Worm (Caenorhabditis elegans) whole organism, young adult: ENCODE results near the gene Y39A1C.1.

Source experiments
- B0019.2 ChIP-seq: fragments of 200-800 bp; sonication (Bioruptor generic); conservative IDR thresholded peaks from 2 replicates; pipeline ENCODE4 v1.3.6; 2022; ENCODE audit warnings: missing genetic modification reagents, missing genetic modification characterization, missing compliant biosample characterization
- B0336.3 ChIP-seq: fragments of 200-800 bp; sonication (Bioruptor generic); IDR thresholded peaks from 2 replicates; pipeline ENCODE4 v1.3.6; 2022; ENCODE audit warnings: missing genetic modification characterization, missing compliant biosample characterization
- F10E7.11 ChIP-seq: sonication (generic microtip); optimal IDR thresholded peaks from 2 replicates; lab custom pipeline; 2017; ENCODE audit warnings: mild to moderate bottlenecking, missing genetic modification characterization, moderate library complexity, missing compliant biosample characterization
- F22D6.2 ChIP-seq: sonication (generic microtip); optimal IDR thresholded peaks from 2 replicates; lab custom pipeline; 2016; ENCODE audit warnings: mild to moderate bottlenecking, missing genetic modification characterization, missing compliant biosample characterization
- K12H6.12 ChIP-seq: fragments of 200-800 bp; sonication (Bioruptor generic); optimal IDR thresholded peaks from 2 replicates; lab custom pipeline; 2018; ENCODE audit warnings: mild to moderate bottlenecking, missing genetic modification characterization, missing compliant biosample characterization
- T26A5.8 ChIP-seq: sonication (generic microtip); optimal IDR thresholded peaks from 2 replicates; lab custom pipeline; 2016; ENCODE audit warnings: missing genetic modification characterization, missing compliant biosample characterization
- ama-1 ChIP-seq, 3 experiments: fragments of 150-350 bp in 1 of 3; sonication (generic microtip) in 2 of 3; optimal IDR thresholded peaks; 2 replicates each; lab custom pipeline; 2014 to 2018; ENCODE audit warnings: missing biosample characterization in 2 of 3, missing genetic modification characterization in 2 of 3, missing genetic modification reagents in 2 of 3
- aptf-3 ChIP-seq: fragments of 200-800 bp; sonication (Bioruptor generic); IDR thresholded peaks from 2 replicates; pipeline ENCODE4 v1.3.6; 2022; ENCODE audit warnings: missing genetic modification characterization, missing compliant biosample characterization
- atf-7 ChIP-seq: sonication (generic microtip); optimal IDR thresholded peaks from 2 replicates; lab custom pipeline; 2017; ENCODE audit warnings: mild to moderate bottlenecking, missing genetic modification characterization, missing compliant biosample characterization
- attf-3 ChIP-seq: fragments of 200-800 bp; sonication (Bioruptor generic); conservative IDR thresholded peaks from 2 replicates; pipeline ENCODE4 v1.3.6; 2022; ENCODE audit warnings: missing genetic modification reagents, missing genetic modification characterization, missing compliant biosample characterization
- attf-6 ChIP-seq: fragments of 200-800 bp; sonication (Bioruptor generic); IDR thresholded peaks from 2 replicates; pipeline ENCODE4 v1.3.6; 2022; ENCODE audit warnings: missing genetic modification reagents, missing genetic modification characterization, missing compliant biosample characterization
- ccch-3 ChIP-seq: fragments of 200-800 bp; sonication (Bioruptor generic); optimal IDR thresholded peaks from 2 replicates; lab custom pipeline; 2018; ENCODE audit warnings: mild to moderate bottlenecking, missing genetic modification characterization, missing compliant biosample characterization
- ceh-100 ChIP-seq: fragments of 200-800 bp; sonication (Bioruptor generic); IDR thresholded peaks from 2 replicates; pipeline ENCODE4 v1.3.6; 2022; ENCODE audit warnings: missing genetic modification reagents, missing genetic modification characterization, missing compliant biosample characterization
- ceh-58 ChIP-seq: fragments of 200-800 bp; sonication (Bioruptor generic); IDR thresholded peaks from 2 replicates; pipeline ENCODE4 v1.3.6; 2022; ENCODE audit warnings: missing genetic modification characterization, missing compliant biosample characterization
- chd-7 ChIP-seq: sonication (generic microtip); optimal IDR thresholded peaks from 2 replicates; lab custom pipeline; 2016; ENCODE audit warnings: mild to moderate bottlenecking, missing genetic modification characterization, moderate library complexity, missing compliant biosample characterization
- dpff-1 ChIP-seq: sonication (generic microtip); optimal IDR thresholded peaks from 2 replicates; lab custom pipeline; 2017; ENCODE audit warnings: mild to moderate bottlenecking, missing genetic modification characterization, missing compliant biosample characterization
- egl-44 ChIP-seq: fragments of 200-800 bp; sonication (Bioruptor generic); IDR thresholded peaks from 2 replicates; pipeline ENCODE4 v1.3.6; 2022; ENCODE audit warnings: missing genetic modification reagents, missing genetic modification characterization, missing compliant biosample characterization
- egrh-3 ChIP-seq: fragments of 200-800 bp; sonication (Bioruptor generic); IDR thresholded peaks from 2 replicates; pipeline ENCODE4 v1.3.6; 2022; ENCODE audit warnings: missing genetic modification reagents, missing genetic modification characterization, missing compliant biosample characterization
- ets-4 ChIP-seq: fragments of 200-800 bp; sonication (Bioruptor generic); optimal IDR thresholded peaks from 2 replicates; lab custom pipeline; 2018; ENCODE audit warnings: mild to moderate bottlenecking, missing genetic modification characterization, missing compliant biosample characterization
- him-1 ChIP-seq: sonication (generic microtip); optimal IDR thresholded peaks from 2 replicates; lab custom pipeline; 2016; ENCODE audit warnings: missing genotype, missing genetic modification reagents, missing genetic modification characterization, missing compliant biosample characterization
- hlh-12 ChIP-seq: sonication (generic microtip); optimal IDR thresholded peaks from 2 replicates; lab custom pipeline; 2016; ENCODE audit warnings: missing genetic modification characterization, missing compliant biosample characterization
- hmg-20 ChIP-seq: fragments of 200-800 bp; sonication (Bioruptor generic); IDR thresholded peaks from 2 replicates; pipeline ENCODE4 v1.3.6; 2022; ENCODE audit warnings: missing genetic modification reagents, missing genetic modification characterization, missing compliant biosample characterization
- let-607 ChIP-seq, 2 experiments: fragments of 200-800 bp in 1 of 2; sonication (Bioruptor generic) in 1 of 2; sonication (generic microtip) in 1 of 2; optimal IDR thresholded peaks; 2 replicates each; lab custom pipeline; 2016 to 2018; ENCODE audit warnings: mild to moderate bottlenecking in 2 of 2, missing compliant biosample characterization in 2 of 2, missing genetic modification characterization in 2 of 2, moderate library complexity in 2 of 2, missing genotype in 1 of 2
- lin-40 ChIP-seq: sonication (generic microtip); optimal IDR thresholded peaks from 2 replicates; lab custom pipeline; 2016; ENCODE audit warnings: missing genetic modification characterization, mild to moderate bottlenecking, missing compliant biosample characterization, missing genotype, missing genetic modification reagents
- lin-54 ChIP-seq: fragments of 200-800 bp; sonication (Bioruptor generic); optimal IDR thresholded peaks from 2 replicates; lab custom pipeline; 2018; ENCODE audit warnings: mild to moderate bottlenecking, missing genetic modification characterization, missing compliant biosample characterization
- lsl-1 ChIP-seq: fragments of 200-800 bp; sonication (Bioruptor generic); optimal IDR thresholded peaks from 2 replicates; lab custom pipeline; 2018; ENCODE audit warnings: mild to moderate bottlenecking, missing genetic modification characterization, moderate library complexity, missing compliant biosample characterization
- madf-10 ChIP-seq: sonication (generic microtip); optimal IDR thresholded peaks from 2 replicates; lab custom pipeline; 2016; ENCODE audit warnings: mild to moderate bottlenecking, missing genetic modification characterization, missing compliant biosample characterization
- madf-8 ChIP-seq: fragments of 200-800 bp; sonication (Bioruptor generic); conservative IDR thresholded peaks from 2 replicates; pipeline ENCODE4 v1.3.6; 2022; ENCODE audit warnings: missing genetic modification reagents, missing genetic modification characterization, missing compliant biosample characterization
- nfya-2 ChIP-seq: fragments of 200-800 bp; sonication (Bioruptor generic); IDR thresholded peaks from 2 replicates; pipeline ENCODE4 v1.3.6; 2022; ENCODE audit warnings: missing genetic modification reagents, missing genetic modification characterization, missing compliant biosample characterization
- nhr-120 ChIP-seq: fragments of 200-800 bp; sonication (Bioruptor generic); IDR thresholded peaks from 2 replicates; pipeline ENCODE4 v1.3.6; 2022; ENCODE audit warnings: missing genetic modification characterization, missing compliant biosample characterization
- nhr-90 ChIP-seq: sonication (generic microtip); optimal IDR thresholded peaks from 2 replicates; lab custom pipeline; 2016; ENCODE audit warnings: missing genotype, mild to moderate bottlenecking, missing genetic modification characterization, missing compliant biosample characterization
- pbrm-1 ChIP-seq: fragments of 200-800 bp; sonication (Bioruptor generic); IDR thresholded peaks from 2 replicates; pipeline ENCODE4 v1.3.6; 2022; ENCODE audit warnings: missing genetic modification reagents, missing genetic modification characterization, missing compliant biosample characterization
- pha-4 ChIP-seq: fragments of 150-350 bp; sonication (generic microtip); optimal IDR thresholded peaks from 2 replicates; lab custom pipeline; 2014; ENCODE audit warnings: missing biosample characterization, missing genetic modification reagents, missing genetic modification characterization
- rcor-1 ChIP-seq: fragments of 200-800 bp; sonication (Bioruptor generic); IDR thresholded peaks from 2 replicates; pipeline ENCODE4 v1.3.6; 2022; ENCODE audit warnings: missing genetic modification reagents, missing genetic modification characterization, missing compliant biosample characterization
- rec-8 ChIP-seq, 2 experiments: sonication (generic microtip); optimal IDR thresholded peaks; 2 replicates each; lab custom pipeline; 2016; ENCODE audit warnings: mild to moderate bottlenecking in 2 of 2, missing genetic modification characterization in 2 of 2, missing genetic modification reagents in 2 of 2, missing genotype in 2 of 2, missing biosample characterization in 1 of 2, missing compliant biosample characterization in 1 of 2, moderate library complexity in 1 of 2
- repo-1 ChIP-seq: sonication (generic microtip); optimal IDR thresholded peaks from 2 replicates; lab custom pipeline; 2017; ENCODE audit warnings: mild to moderate bottlenecking, missing genetic modification characterization, missing compliant biosample characterization
- rpc-1 ChIP-seq, 2 experiments: fragments of 150-350 bp in 1 of 2; sonication (generic microtip) in 1 of 2; optimal IDR thresholded peaks; 2 replicates each; lab custom pipeline; 2014 to 2018; ENCODE audit warnings: missing biosample characterization in 1 of 2, missing genetic modification characterization in 1 of 2, missing genetic modification reagents in 1 of 2, missing genotype in 1 of 2
- sea-2 ChIP-seq: fragments of 200-800 bp; sonication (Bioruptor generic); IDR thresholded peaks from 2 replicates; pipeline ENCODE4 v1.3.6; 2022; ENCODE audit warnings: missing genetic modification characterization, missing compliant biosample characterization
- snpc-1.1 ChIP-seq: sonication (generic microtip); optimal IDR thresholded peaks from 2 replicates; lab custom pipeline; 2017; ENCODE audit warnings: missing genetic modification characterization, mild to moderate bottlenecking, missing compliant biosample characterization, antibody characterized with exemption, moderate library complexity, missing genotype, missing genetic modification reagents; ENCODE audit not compliant: insufficient read depth
- snpc-1.3 ChIP-seq: sonication (generic microtip); optimal IDR thresholded peaks from 2 replicates; lab custom pipeline; 2017; ENCODE audit warnings: missing genetic modification characterization, mild to moderate bottlenecking, missing compliant biosample characterization, antibody characterized with exemption, moderate library complexity, missing genotype, missing genetic modification reagents; ENCODE audit not compliant: insufficient read depth
- somi-1 ChIP-seq: fragments of 200-800 bp; sonication (Bioruptor generic); optimal IDR thresholded peaks from 2 replicates; lab custom pipeline; 2018; ENCODE audit warnings: mild to moderate bottlenecking, missing genetic modification characterization, missing compliant biosample characterization
- tbx-9 ChIP-seq: sonication (generic microtip); optimal IDR thresholded peaks from 2 replicates; lab custom pipeline; 2016; ENCODE audit warnings: borderline replicate concordance, missing genetic modification characterization, inconsistent platforms, missing compliant biosample characterization
- unc-130 ChIP-seq: sonication (generic microtip); optimal IDR thresholded peaks from 2 replicates; lab custom pipeline; 2016; ENCODE audit warnings: missing genetic modification reagents, missing genetic modification characterization, missing compliant biosample characterization
- zfh-2 ChIP-seq: fragments of 200-800 bp; sonication (Bioruptor generic); conservative IDR thresholded peaks from 2 replicates; pipeline ENCODE4 v1.3.6; 2022; ENCODE audit warnings: missing genetic modification reagents, missing genetic modification characterization, missing compliant biosample characterization
- ztf-18 ChIP-seq: sonication (generic microtip); optimal IDR thresholded peaks from 2 replicates; lab custom pipeline; 2016; ENCODE audit warnings: missing genotype, mild to moderate bottlenecking, missing genetic modification characterization, missing compliant biosample characterization
- ztf-22 ChIP-seq: fragments of 200-800 bp; sonication (Bioruptor generic); optimal IDR thresholded peaks from 2 replicates; lab custom pipeline; 2018; ENCODE audit warnings: mild to moderate bottlenecking, missing genetic modification characterization, moderate library complexity, missing compliant biosample characterization
- ztf-26 ChIP-seq: sonication (generic microtip); optimal IDR thresholded peaks from 2 replicates; lab custom pipeline; 2017; ENCODE audit warnings: missing genetic modification characterization, missing compliant biosample characterization

The Y39A1C.1 gene

DNA sequence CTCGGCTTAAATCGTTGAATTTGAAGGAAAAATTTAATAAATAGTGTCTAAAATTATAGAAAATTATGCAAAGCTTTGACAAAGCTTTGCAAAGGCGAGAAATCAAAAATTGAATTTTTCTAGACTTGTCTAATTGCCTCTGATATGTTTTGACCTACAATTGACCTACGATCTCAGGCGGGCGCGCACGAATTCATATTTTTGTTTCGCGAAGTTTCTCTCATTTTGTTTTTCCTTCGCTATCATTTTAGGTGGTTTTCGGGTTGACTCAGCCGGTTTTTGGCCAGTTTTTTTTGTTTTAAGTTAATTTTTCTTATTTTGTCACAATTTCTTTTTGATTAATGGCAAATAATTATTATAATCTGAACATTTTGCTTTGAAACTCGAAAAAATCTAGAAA lies 48.0 kb upstream of the Y39A1C.1 start (continued):
- TF ChIP-seq snpc-1.3 (tag; lab: Kevin White, UChicago): peak; percentile 21
- peak; percentile 75 for TF ChIP-seq ceh-100
- TF ChIP-seq ceh-58 (GFP tag; lab: Robert Waterston, UW): no peak
- TF ChIP-seq hmg-20: no peak
- no peak for TF ChIP-seq F10E7.11 (tag; lab: Kevin White, UChicago)
- no peak for TF ChIP-seq sea-2 (GFP tag; lab: Robert Waterston, UW)
- TF ChIP-seq ztf-22 (GFP tag; lab: Kevin White, UChicago): no peak
- TF ChIP-seq, all 124 proteins: peak for 38

DNA sequence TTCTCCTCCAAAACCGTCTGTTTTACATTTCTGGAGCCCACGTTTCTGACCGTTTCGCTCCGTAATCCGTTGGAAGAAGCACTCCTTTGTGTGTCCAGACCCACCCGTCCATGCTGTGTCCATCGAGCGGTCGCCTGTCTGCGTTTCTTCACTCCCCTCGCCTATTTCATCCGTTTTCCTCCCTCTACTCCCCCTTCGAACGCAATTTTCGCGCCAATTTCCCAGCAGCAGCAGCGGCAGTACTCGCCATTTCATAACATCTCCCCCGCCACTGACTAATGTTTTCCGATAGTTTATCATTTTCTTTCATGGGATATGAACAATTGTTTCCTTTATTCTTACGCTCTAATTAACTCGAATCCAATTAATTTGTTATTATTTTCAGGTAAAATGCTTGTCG lies 47.3 kb upstream of the Y39A1C.1 start:
- TF ChIP-seq him-1 (tag; lab: Kevin White, UChicago): no peak
- TF ChIP-seq let-607 (tag; optimal IDR thresholded peaks at IDR 0.05; lab: Kevin White, UChicago): no peak
- TF ChIP-seq rec-8 (tag; optimal IDR thresholded peaks at IDR 0.05; lab: Kevin White, UChicago): no peak
- TF ChIP-seq repo-1 (tag; lab: Kevin White, UChicago): no peak
- TF ChIP-seq aptf-3 (GFP tag; lab: Robert Waterston, UW): no peak
- TF ChIP-seq rcor-1 (GFP tag; lab: Robert Waterston, UW): 0 out of 2 replicates have a peak, but pooled peaks have one; percentile 30
- no peak for TF ChIP-seq somi-1 (GFP tag; lab: Kevin White, UChicago)
- no peak for TF ChIP-seq lsl-1 (GFP tag; lab: Kevin White, UChicago)
- no peak for TF ChIP-seq ztf-18
- no peak for TF ChIP-seq nhr-90 (tag; lab: Kevin White, UChicago)
- TF ChIP-seq chd-7 (tag; lab: Kevin White, UChicago): no peak
- TF ChIP-seq snpc-1.1: no peak
- TF ChIP-seq rpc-1 (optimal IDR thresholded peaks at IDR 0.05; lab: Kevin White, UChicago): no peak
- TF ChIP-seq rpc-1 (tag; optimal IDR thresholded peaks at IDR 0.05; lab: Kevin White, UChicago): no peak
- no peak for TF ChIP-seq madf-10 (tag; lab: Kevin White, UChicago)
- TF ChIP-seq attf-3 (GFP tag; lab: Robert Waterston, UW): no peak
- TF ChIP-seq hlh-12 (tag; lab: Kevin White, UChicago): no peak
- peak; percentile 26 for TF ChIP-seq K12H6.12
- TF ChIP-seq egl-44 (GFP tag; lab: Robert Waterston, UW): no peak
- TF ChIP-seq egrh-3 (GFP tag; lab: Robert Waterston, UW): peak; percentile 82
- TF ChIP-seq lin-40 (tag; lab: Kevin White, UChicago): no peak
- no peak for TF ChIP-seq lin-54 (GFP tag; lab: Kevin White, UChicago)
- TF ChIP-seq nfya-2 (GFP tag; lab: Robert Waterston, UW): no peak
- TF ChIP-seq unc-130 (GFP tag; lab: Kevin White, UChicago): no peak
- peak; percentile 48 for TF ChIP-seq attf-6
- TF ChIP-seq tbx-9 (tag; lab: Kevin White, UChicago): no peak
- TF ChIP-seq B0336.3 (GFP tag; lab: Robert Waterston, UW): 0 out of 2 replicates have a peak, but pooled peaks have one; percentile 40
- peak; percentile 24; the same call in 1 of the 2 replicates for TF ChIP-seq pbrm-1 (GFP tag; lab: Robert Waterston, UW)
- no peak for TF ChIP-seq F22D6.2
- TF ChIP-seq T26A5.8 (tag; lab: Kevin White, UChicago): no peak
- TF ChIP-seq zfh-2 (GFP tag; lab: Robert Waterston, UW): peak; percentile 79
- TF ChIP-seq atf-7 (tag; lab: Kevin White, UChicago): no peak
- no peak for TF ChIP-seq pha-4 (tag; lab: Kevin White, UChicago)
- TF ChIP-seq ama-1 (optimal IDR thresholded peaks at IDR 0.05; lab: Kevin White, UChicago): no peak
- TF ChIP-seq ama-1 (GFP tag; optimal IDR thresholded peaks at IDR 0.05; lab: Kevin White, UChicago): no peak
- TF ChIP-seq ztf-26 (tag; lab: Kevin White, UChicago): no peak
- TF ChIP-seq madf-8: no peak
- TF ChIP-seq ets-4 (GFP tag; lab: Kevin White, UChicago): no peak
- no peak for TF ChIP-seq nhr-120
- no peak for TF ChIP-seq ccch-3 (GFP tag; lab: Kevin White, UChicago)
- no peak for TF ChIP-seq dpff-1 (tag; lab: Kevin White, UChicago)
- TF ChIP-seq B0019.2: no peak
